Fruit fly (Drosophila melanogaster) S2 (cell line): ENCODE measurements around the gene CG5612.

Experiments
- CG8478 ChIP-seq: fragments of >200 bp; optimal IDR thresholded peaks from 2 replicates; lab custom pipeline; 2018
- CTCF ChIP-seq, 2 experiments: fragments of >200 bp; optimal IDR thresholded peaks; 2 replicates each; lab custom pipeline; 2018

DNA sequence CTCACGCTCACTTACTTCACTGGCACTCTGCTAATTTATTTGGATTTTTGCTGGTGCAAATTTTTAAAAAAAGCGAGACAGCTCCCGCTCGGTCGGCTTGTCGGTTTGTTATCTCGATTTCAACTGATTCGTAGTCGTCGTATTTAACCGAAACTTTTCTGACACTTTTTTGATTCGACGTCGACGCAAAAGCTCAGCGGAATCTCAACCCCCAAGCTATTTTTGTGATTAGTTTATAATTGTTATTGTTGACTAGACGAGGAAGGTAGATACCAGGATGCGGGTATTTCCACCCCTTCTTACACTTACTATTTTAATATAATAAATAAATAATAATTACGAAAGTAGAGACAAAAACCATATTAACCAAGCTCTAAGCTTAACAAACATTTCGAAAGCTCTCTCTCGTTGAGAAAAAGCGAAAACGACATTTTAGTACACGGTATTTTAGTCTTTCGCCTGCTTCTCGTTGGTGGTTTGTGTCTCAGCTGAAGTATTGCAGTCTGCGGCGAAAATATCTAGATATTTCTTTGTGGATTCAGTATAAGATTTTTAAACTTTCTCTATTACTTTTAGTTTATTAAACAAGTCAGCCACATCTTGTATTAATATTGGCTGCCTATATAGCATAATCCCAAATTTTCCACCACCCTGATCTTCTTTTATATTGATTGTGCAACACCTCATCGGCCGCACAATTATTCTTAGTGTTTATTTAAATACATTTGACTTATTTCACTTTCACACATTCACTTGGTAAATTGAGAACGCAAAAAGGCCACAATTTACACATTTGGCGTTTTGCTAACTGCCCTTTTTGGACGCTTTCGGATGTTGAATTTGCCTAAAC is 31.1 kb upstream of the CG5612 start, which contains the start of gene tau:
- TF ChIP-seq CTCF (optimal IDR thresholded peaks at IDR 0.05; lab: Kevin White, UChicago) (no peak), CG8478 (lab: Kevin White, UChicago) (no peak)
